Worm (Caenorhabditis elegans) whole organism, L4 larva: Measurements from ENCODE around the gene F54F2.6.

Source experiments
- F26F4.8 ChIP-seq: fragments of 200-800 bp; sonication (Bioruptor generic); conservative IDR thresholded peaks from 2 replicates; pipeline ENCODE4 v1.3.6; 2022; ENCODE audit warnings: missing genetic modification characterization, missing compliant biosample characterization
- Y105C5A.15 ChIP-seq: fragments of 200-800 bp; sonication (Bioruptor generic); IDR thresholded peaks from 2 replicates; pipeline ENCODE4 v1.3.6; 2022; ENCODE audit warnings: missing genetic modification characterization, missing compliant biosample characterization
- ZK337.2 ChIP-seq: fragments of 200-800 bp; sonication (Bioruptor generic); IDR thresholded peaks from 2 replicates; pipeline ENCODE4 v1.3.6; 2022; ENCODE audit warnings: missing genetic modification reagents, missing genetic modification characterization, missing compliant biosample characterization
- aha-1 ChIP-seq: fragments of 150-350 bp; peaks from one replicate; lab custom pipeline; 2014; ENCODE audit warnings: missing biosample characterization, missing genetic modification characterization
- ceh-82 ChIP-seq: sonication (generic microtip); optimal IDR thresholded peaks from 2 replicates; lab custom pipeline; 2017; ENCODE audit warnings: missing biosample characterization, missing genetic modification characterization
- dmd-6 ChIP-seq: fragments of 200-800 bp; sonication (Bioruptor generic); IDR thresholded peaks from 2 replicates; pipeline ENCODE4 v1.3.6; 2022; ENCODE audit warnings: missing genetic modification reagents, missing genetic modification characterization, missing compliant biosample characterization
- dpl-1 ChIP-seq: fragments of 150-350 bp; optimal IDR thresholded peaks from 2 replicates; lab custom pipeline; 2014; ENCODE audit warnings: missing biosample characterization, missing genetic modification reagents, missing genetic modification characterization
- duxl-1 ChIP-seq: sonication (generic microtip); optimal IDR thresholded peaks from 2 replicates; lab custom pipeline; 2016; ENCODE audit warnings: mild to moderate bottlenecking, missing genetic modification characterization, moderate library complexity, missing compliant biosample characterization; ENCODE audit not compliant: poor library complexity
- egl-27 ChIP-seq: sonication (generic microtip); optimal IDR thresholded peaks from 3 replicates; lab custom pipeline; 2017; ENCODE audit warnings: missing biosample characterization, missing genetic modification reagents, missing genetic modification characterization
- hlh-11 ChIP-seq: fragments of 200-800 bp; sonication (Bioruptor generic); optimal IDR thresholded peaks from 2 replicates; lab custom pipeline; 2018; ENCODE audit warnings: mild to moderate bottlenecking, missing genetic modification characterization, missing compliant biosample characterization
- hlh-30 ChIP-seq: sonication (generic microtip); optimal IDR thresholded peaks from 2 replicates; lab custom pipeline; 2017; ENCODE audit warnings: antibody characterized with exemption, mild to moderate bottlenecking, missing genetic modification characterization, missing compliant biosample characterization; ENCODE audit not compliant: insufficient read depth
- lin-15B ChIP-seq: fragments of 150-350 bp; sonication (generic microtip); optimal IDR thresholded peaks from 3 replicates; lab custom pipeline; 2014; ENCODE audit warnings: missing biosample characterization, missing genetic modification characterization
- lin-29 ChIP-seq: fragments of 200-800 bp; sonication (Bioruptor generic); IDR thresholded peaks from 2 replicates; pipeline ENCODE4 v1.3.6; 2022; ENCODE audit warnings: missing genetic modification reagents, missing genetic modification characterization, missing compliant biosample characterization
- lin-38 ChIP-seq: fragments of 200-800 bp; sonication (Bioruptor generic); IDR thresholded peaks from 2 replicates; pipeline ENCODE4 v1.3.6; 2022; ENCODE audit warnings: missing genetic modification reagents, missing genetic modification characterization, missing compliant biosample characterization
- madf-5 ChIP-seq, 2 experiments: fragments of 200-800 bp; sonication (Bioruptor generic); IDR thresholded peaks; 2 replicates each; pipeline ENCODE4 v1.3.6; 2022; ENCODE audit warnings: missing compliant biosample characterization in 2 of 2, missing genetic modification characterization in 2 of 2
- mxl-3 ChIP-seq: fragments of 200-800 bp; sonication (Bioruptor generic); optimal IDR thresholded peaks from 2 replicates; lab custom pipeline; 2018; ENCODE audit warnings: mild to moderate bottlenecking, missing genetic modification characterization, missing compliant biosample characterization
- nhr-11 ChIP-seq: fragments of 150-350 bp; optimal IDR thresholded peaks from 2 replicates; lab custom pipeline; 2014; ENCODE audit warnings: missing biosample characterization, missing genetic modification characterization
- nhr-111 ChIP-seq: fragments of 200-800 bp; sonication (Bioruptor generic); optimal IDR thresholded peaks from 2 replicates; lab custom pipeline; 2018; ENCODE audit warnings: mild to moderate bottlenecking, missing genetic modification characterization, missing compliant biosample characterization
- nhr-28 ChIP-seq: fragments of 150-350 bp; optimal IDR thresholded peaks from 2 replicates; lab custom pipeline; 2014; ENCODE audit warnings: missing biosample characterization, missing genetic modification characterization
- nhr-41 ChIP-seq: fragments of 200-800 bp; sonication (Bioruptor generic); IDR thresholded peaks from 2 replicates; pipeline ENCODE4 v1.3.6; 2022; ENCODE audit warnings: missing genetic modification reagents, missing genetic modification characterization, missing compliant biosample characterization
- nhr-48 ChIP-seq: sonication (generic microtip); optimal IDR thresholded peaks from 2 replicates; lab custom pipeline; 2016; ENCODE audit warnings: mild to moderate bottlenecking, missing genetic modification characterization, missing compliant biosample characterization
- nhr-6 ChIP-seq: fragments of 150-350 bp; optimal IDR thresholded peaks from 2 replicates; lab custom pipeline; 2014; ENCODE audit warnings: missing biosample characterization, missing genetic modification characterization
- nhr-76 ChIP-seq: fragments of 150-350 bp; optimal IDR thresholded peaks from 2 replicates; lab custom pipeline; 2014; ENCODE audit warnings: missing biosample characterization, missing genetic modification characterization
- nhr-77 ChIP-seq: fragments of 150-350 bp; optimal IDR thresholded peaks from 2 replicates; lab custom pipeline; 2014; ENCODE audit warnings: missing biosample characterization, missing genetic modification characterization
- pha-4 ChIP-seq, 2 experiments: fragments of 150-350 bp in 1 of 2; fragments of 200-800 bp in 1 of 2; sonication (Bioruptor generic) in 1 of 2; IDR thresholded peaks in 1 of 2; optimal IDR thresholded peaks in 1 of 2; 2 replicates each; pipeline versions ENCODE4 v1.3.6 to Lab custom; 2014 to 2022; ENCODE audit warnings: missing genetic modification characterization in 2 of 2, missing genetic modification reagents in 2 of 2, missing biosample characterization in 1 of 2, missing compliant biosample characterization in 1 of 2
- saeg-2 ChIP-seq: fragments of 200-800 bp; sonication (Bioruptor generic); IDR thresholded peaks from 2 replicates; pipeline ENCODE4 v1.3.6; 2022; ENCODE audit warnings: missing genetic modification reagents, missing genetic modification characterization, missing compliant biosample characterization
- tra-1 ChIP-seq: fragments of 200-800 bp; sonication (Bioruptor generic); IDR thresholded peaks from 2 replicates; pipeline ENCODE4 v1.3.6; 2022; ENCODE audit warnings: missing genetic modification reagents, missing genetic modification characterization, missing compliant biosample characterization
- unc-62 ChIP-seq, 3 experiments: fragments of 150-350 bp in 1 of 3; sonication (generic microtip); optimal IDR thresholded peaks in 2 of 3; peaks in 1 of 3; 1 replicate in 1 of 3; 2 replicates in 2 of 3; lab custom pipeline; 2014 to 2017; ENCODE audit warnings: missing biosample characterization in 3 of 3, missing genetic modification characterization in 3 of 3, missing genetic modification reagents in 3 of 3, missing genotype in 1 of 3
- zag-1 ChIP-seq: fragments of 150-350 bp; optimal IDR thresholded peaks from 2 replicates; lab custom pipeline; 2014; ENCODE audit warnings: missing biosample characterization, missing genetic modification characterization
- zip-2 ChIP-seq: fragments of 150-350 bp; optimal IDR thresholded peaks from 2 replicates; lab custom pipeline; 2014; ENCODE audit warnings: missing biosample characterization, missing genetic modification characterization
- ztf-7 ChIP-seq: fragments of 150-350 bp; optimal IDR thresholded peaks from 2 replicates; lab custom pipeline; 2014; ENCODE audit warnings: missing biosample characterization, missing genetic modification characterization

Gene F54F2.6

ce11 chrIII:8773375-8773774 lies 27.1 kb downstream of the F54F2.6 start:
- TF ChIP-seq ZK337.2 (no peak), aha-1 (tag; lab: Kevin White, UChicago) (peak; percentile 81), unc-62 (GFP tag; optimal IDR thresholded peaks at IDR 0.05 in 1 of 2; lab: Kevin White, UChicago) (peak in 1 of 2 experiments; percentile 91), unc-62 (tag; optimal IDR thresholded peaks at IDR 0.05; lab: Kevin White, UChicago) (no peak)

ce11 chrIII:8772428-8773027 lies 28.0 kb downstream of the F54F2.6 start:
- TF ChIP-seq hlh-30 (no peak), nhr-11 (tag; lab: Kevin White, UChicago) (peak; percentile 5), mxl-3 (GFP tag; lab: Kevin White, UChicago) (peak; percentile 85), aha-1 (tag; lab: Kevin White, UChicago) (peak; percentile 28), nhr-48 (tag; lab: Kevin White, UChicago) (peak; percentile 10), tra-1 (GFP tag; lab: Robert Waterston, UW) (no peak), ztf-7 (tag; lab: Kevin White, UChicago) (no peak), duxl-1 (no peak), ceh-82 (tag; lab: Kevin White, UChicago) (no peak), dmd-6 (GFP tag; lab: Robert Waterston, UW) (peak; percentile 21; the same call in 1 of the 2 replicates), hlh-11 (tag; lab: Kevin White, UChicago) (peak; percentile 48), nhr-77 (no peak), lin-38 (GFP tag; lab: Robert Waterston, UW) (no peak)

ce11 chrIII:8771851-8772250 lies 28.6 kb downstream of the F54F2.6 start, which contains the start of gene K02D10.3:
Gene K02D10.3 (minus strand): TSS chrIII:8771951.
- TF ChIP-seq nhr-111 (no peak), madf-5 (GFP tag; IDR thresholded peaks at IDR 0.05; lab: Robert Waterston, UW) (no peak), lin-15B (tag; lab: Kevin White, UChicago) (no peak)

ce11 chrIII:8771162-8771561 lies 29.3 kb downstream of the F54F2.6 start, which contains the start of gene K02D10.2:
Gene K02D10.2 (minus strand): TSS chrIII:8771262.
- TF ChIP-seq saeg-2 (GFP tag; lab: Robert Waterston, UW) (no peak), nhr-41 (GFP tag; lab: Robert Waterston, UW) (no peak), egl-27 (no peak), nhr-28 (tag; lab: Kevin White, UChicago) (no peak), mxl-3 (GFP tag; lab: Kevin White, UChicago) (no peak), madf-5 (GFP tag; IDR thresholded peaks at IDR 0.05; lab: Robert Waterston, UW) (no peak), ZK337.2 (no peak), dpl-1 (GFP tag; lab: Kevin White, UChicago) (no peak), zag-1 (no peak), zip-2 (no peak), nhr-76 (tag; lab: Kevin White, UChicago) (no peak), pha-4 (GFP tag; IDR thresholded peaks at IDR 0.05; lab: Robert Waterston, UW) (no peak), pha-4 (tag; optimal IDR thresholded peaks at IDR 0.05; lab: Kevin White, UChicago) (no peak), nhr-6 (tag; lab: Kevin White, UChicago) (no peak), duxl-1 (no peak), lin-29 (no peak)

ce11 chrIII:8770243-8770642 lies 30.3 kb downstream of the F54F2.6 start:
- TF ChIP-seq hlh-11 (tag; lab: Kevin White, UChicago) (peak; percentile 15), F26F4.8 (GFP tag; lab: Robert Waterston, UW) (no peak), Y105C5A.15 (0 out of 2 replicates have a peak, but pooled peaks have one; percentile 43)
